Fruit fly (Drosophila melanogaster): ENCODE measurements around the gene CG12541.
A peak's percentile ranks its signal among the peaks of the same experiment; 100 is the strongest.

The CG12541 gene

dm6 chrX:7065835-7066234 is at the start of gene CG12541:
CG12541 (minus strand) TSS chrX:7066052.
- no peak for TF ChIP-seq CG8478 (optimal IDR thresholded peaks at IDR 0.05)

- no peak for TF ChIP-seq CG8478 (optimal IDR thresholded peaks at IDR 0.05)
- TF ChIP-seq CTCF (optimal IDR thresholded peaks at IDR 0.05) = no peak
Measured at dm6 chrX:7110890-7111289, 45.0 kb upstream of the CG12541 start.

- TF ChIP-seq CTCF (optimal IDR thresholded peaks at IDR 0.05) (peak; percentile 90 to 93), CG8478 (optimal IDR thresholded peaks at IDR 0.05) (no peak)
Measured at dm6 chrX:7109793-7110606, 44.1 kb upstream of the CG12541 start, which contains the start of gene fz4. fz4 (minus strand) TSS chrX:7110321.

dm6 chrX:7105533-7105932 is 39.7 kb upstream of the CG12541 start:
- TF ChIP-seq CTCF (optimal IDR thresholded peaks at IDR 0.05) = no peak
- no peak for TF ChIP-seq CG8478 (optimal IDR thresholded peaks at IDR 0.05)

dm6 chrX:7104400-7105068 is 38.7 kb upstream of the CG12541 start, which contains the start of the genes CG4617 and CG8300:
CG4617 (minus strand) TSS chrX:7104491.
CG8300 (plus strand) TSS chrX:7104885.
- TF ChIP-seq CG8478 (optimal IDR thresholded peaks at IDR 0.05) (no peak), CTCF (optimal IDR thresholded peaks at IDR 0.05) (no peak)

dm6 chrX:7102013-7102520 is 36.2 kb upstream of the CG12541 start, which contains the start of gene CG4615:
CG4615 (minus strand) TSS chrX:7102300.
- TF ChIP-seq CG8478 (optimal IDR thresholded peaks at IDR 0.05) (no peak), CTCF (optimal IDR thresholded peaks at IDR 0.05) (peak in 1 of 2 experiments; percentile 25)

- no peak for TF ChIP-seq CG8478 (optimal IDR thresholded peaks at IDR 0.05)
- TF ChIP-seq CTCF (optimal IDR thresholded peaks at IDR 0.05) = no peak
Measured at dm6 chrX:7101302-7102012, 35.6 kb upstream of the CG12541 start.

dm6 chrX:7100689-7101088 is 34.8 kb upstream of the CG12541 start:
- TF ChIP-seq CG8478 (optimal IDR thresholded peaks at IDR 0.05) (no peak), CTCF (optimal IDR thresholded peaks at IDR 0.05) (no peak)

- no peak for TF ChIP-seq CG8478 (optimal IDR thresholded peaks at IDR 0.05)
- peak; percentile 50 to 69 for TF ChIP-seq CTCF (optimal IDR thresholded peaks at IDR 0.05)
Measured at dm6 chrX:7097859-7098303, 32.0 kb upstream of the CG12541 start, which contains the start of gene Sxl. Sxl (minus strand) TSS chrX:7098053.

- no peak for TF ChIP-seq CTCF (optimal IDR thresholded peaks at IDR 0.05)
- TF ChIP-seq CG8478 (optimal IDR thresholded peaks at IDR 0.05) = no peak
Measured at dm6 chrX:7097071-7097858, 31.4 kb upstream of the CG12541 start.

- TF ChIP-seq CTCF (optimal IDR thresholded peaks at IDR 0.05) (no peak), CG8478 (optimal IDR thresholded peaks at IDR 0.05) (no peak)
Measured at dm6 chrX:7096495-7096995, 30.7 kb upstream of the CG12541 start.

- TF ChIP-seq CTCF (optimal IDR thresholded peaks at IDR 0.05) = no peak
- TF ChIP-seq CG8478 (optimal IDR thresholded peaks at IDR 0.05) = no peak
Measured at dm6 chrX:7095912-7096494, 30.2 kb upstream of the CG12541 start.

- no peak for TF ChIP-seq CTCF (optimal IDR thresholded peaks at IDR 0.05)
- no peak for TF ChIP-seq CG8478 (optimal IDR thresholded peaks at IDR 0.05)
Measured at dm6 chrX:7095292-7095911, 29.6 kb upstream of the CG12541 start.

All from S2 (cell line).